Fruit fly (Drosophila melanogaster): ENCODE data around the gene CG4617.

CG4617 gene

DNA sequence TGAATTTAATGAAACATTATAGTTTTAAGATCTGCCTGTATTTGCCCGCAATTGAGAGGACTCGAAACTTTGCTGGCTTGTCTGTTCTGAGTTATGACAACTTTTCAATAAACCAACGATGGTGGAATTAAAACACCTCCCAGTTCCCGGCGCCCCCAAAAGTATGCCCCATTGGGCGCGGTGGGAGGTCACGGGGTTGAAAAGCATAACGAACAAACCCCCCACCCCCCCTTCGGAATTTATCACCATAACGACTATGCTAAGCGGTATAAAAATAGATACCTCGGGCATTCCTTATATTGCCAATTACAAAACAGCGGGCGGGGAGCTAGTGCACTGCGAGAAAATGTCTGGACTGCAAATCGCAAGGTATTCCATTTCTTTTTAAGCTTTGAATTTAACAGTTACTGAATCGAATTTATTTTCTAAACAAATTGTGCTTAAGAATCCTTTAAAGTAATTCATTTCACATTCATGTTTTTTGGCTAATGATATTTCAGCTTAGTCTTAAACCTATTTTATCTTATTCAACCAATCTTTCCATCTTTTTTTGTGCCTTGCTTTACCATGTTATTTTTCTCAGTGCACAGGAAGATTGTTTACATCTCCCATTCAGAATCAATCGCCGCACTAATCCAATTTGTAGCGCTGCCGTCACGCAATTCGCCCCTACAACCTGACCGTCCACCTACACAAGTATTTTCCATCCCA, 2.8 kb downstream of the CG4617 start (continued):
- TF ChIP-seq ewg (GFP tag; optimal IDR thresholded peaks at IDR 0.05): peak; percentile 82
- peak; percentile 78 for TF ChIP-seq Mes4 (GFP tag; optimal IDR thresholded peaks at IDR 0.05)
- TF ChIP-seq ems (GFP tag; optimal IDR thresholded peaks at IDR 0.05): peak; percentile 55
- no peak for TF ChIP-seq bbx (GFP tag; IDR thresholded peaks at IDR 0.05; ENCODE audit: partially characterized antibody)
- peak; percentile 85 for TF ChIP-seq tx (GFP tag; optimal IDR thresholded peaks at IDR 0.05)
- peak; percentile 45 for TF ChIP-seq CG13123 (GFP tag; optimal IDR thresholded peaks at IDR 0.05)
- peak; percentile 66 to 73 for TF ChIP-seq Pdp1 (GFP tag; optimal IDR thresholded peaks at IDR 0.05)
- no peak for TF ChIP-seq CG2129 (GFP tag; IDR thresholded peaks at IDR 0.05; ENCODE audit: partially characterized antibody)
- peak; percentile 46 for TF ChIP-seq CG34376 (GFP tag; optimal IDR thresholded peaks at IDR 0.05)
- no peak for TF ChIP-seq CkIIα-i1 (GFP tag; IDR thresholded peaks at IDR 0.05)
- peak; percentile 9 for TF ChIP-seq CG17802 (tag; optimal IDR thresholded peaks at IDR 0.05)
- TF ChIP-seq CG17829 (tag; optimal IDR thresholded peaks at IDR 0.05): peak; percentile 82
- peak; percentile 83 for TF ChIP-seq sd (tag; optimal IDR thresholded peaks at IDR 0.05)
- peak; percentile 72 for TF ChIP-seq CG6813 (GFP tag; optimal IDR thresholded peaks at IDR 0.05)
- peak; percentile 68 for TF ChIP-seq Vsx1 (GFP tag; optimal IDR thresholded peaks at IDR 0.05)
- peak; percentile 77 for TF ChIP-seq CG2875 (GFP tag; optimal IDR thresholded peaks at IDR 0.05)
- TF ChIP-seq CG15601 (tag; optimal IDR thresholded peaks at IDR 0.05): peak; percentile 83
- peak; percentile 40 for TF ChIP-seq CG12071 (GFP tag; optimal IDR thresholded peaks at IDR 0.05)
- peak; percentile 82 for TF ChIP-seq slou (GFP tag; optimal IDR thresholded peaks at IDR 0.05)
- peak; percentile 85 for TF ChIP-seq zf30C (GFP tag; optimal IDR thresholded peaks at IDR 0.05)
- peak; percentile 80 for TF ChIP-seq NC2β (GFP tag; optimal IDR thresholded peaks at IDR 0.05)
- no peak for TF ChIP-seq CG15073 (GFP tag; optimal IDR thresholded peaks at IDR 0.05)
- no peak for TF ChIP-seq MTF-1 (GFP tag; optimal IDR thresholded peaks at IDR 0.05; ENCODE audit: borderline replicate concordance)
- TF ChIP-seq seq (GFP tag; IDR thresholded peaks at IDR 0.05): peak; percentile 86; the same call in 1 of the 2 replicates
- peak; percentile 36 for TF ChIP-seq YL-1 (GFP tag; optimal IDR thresholded peaks at IDR 0.05)
- peak; percentile 74 for TF ChIP-seq Rfx (GFP tag; IDR thresholded peaks at IDR 0.05)
- no peak for TF ChIP-seq CG12744 (GFP tag; optimal IDR thresholded peaks at IDR 0.05)
- TF ChIP-seq Abd-B (GFP tag; optimal IDR thresholded peaks at IDR 0.05): peak; percentile 89
- TF ChIP-seq trh (GFP tag; optimal IDR thresholded peaks at IDR 0.05): peak; percentile 53
- no peak for TF ChIP-seq CG30020 (tag; optimal IDR thresholded peaks at IDR 0.05)
- 0 out of 2 replicates have a peak, but pooled peaks have one; percentile 43 for TF ChIP-seq sens-2 (GFP tag; IDR thresholded peaks at IDR 0.05)
- no peak for TF ChIP-seq CG6175 (GFP tag; IDR thresholded peaks at IDR 0.05)
- TF ChIP-seq CG12299 (tag; optimal IDR thresholded peaks at IDR 0.05): peak; percentile 75
- TF ChIP-seq Aef1 (GFP tag; IDR thresholded peaks at IDR 0.05): peak; percentile 73
- TF ChIP-seq CG4424 (GFP tag; optimal IDR thresholded peaks at IDR 0.05): peak; percentile 61
- peak; percentile 63 for TF ChIP-seq CG4282 (GFP tag; optimal IDR thresholded peaks at IDR 0.05)
- peak; percentile 85 for TF ChIP-seq CG10979 (tag; optimal IDR thresholded peaks at IDR 0.05)
- peak; percentile 89 for TF ChIP-seq crol (GFP tag; IDR thresholded peaks at IDR 0.05)
- no peak for TF ChIP-seq cad (GFP tag; optimal IDR thresholded peaks at IDR 0.05)
- no peak for TF ChIP-seq CG10321 (GFP tag; IDR thresholded peaks at IDR 0.05)
- peak; percentile 71 for TF ChIP-seq HLH54F (GFP tag; optimal IDR thresholded peaks at IDR 0.05)
- TF ChIP-seq insv (GFP tag; optimal IDR thresholded peaks at IDR 0.05): peak in 1 of 2 experiments; percentile 16
- peak; percentile 72 for TF ChIP-seq CG14710 (tag; optimal IDR thresholded peaks at IDR 0.05)
- no peak for TF ChIP-seq Doc3 (GFP tag; IDR thresholded peaks at IDR 0.05; ENCODE audit: partially characterized antibody)
- no peak for TF ChIP-seq CG13287 (GFP tag; IDR thresholded peaks at IDR 0.05; ENCODE audit: partially characterized antibody)
- TF ChIP-seq maf-S (GFP tag; optimal IDR thresholded peaks at IDR 0.05): peak; percentile 85
- peak; percentile 69 for TF ChIP-seq Bdp1 (GFP tag; optimal IDR thresholded peaks at IDR 0.05)
- peak; percentile 49 for TF ChIP-seq slp2 (GFP tag; optimal IDR thresholded peaks at IDR 0.05)
- peak; percentile 88 for TF ChIP-seq pho (GFP tag; optimal IDR thresholded peaks at IDR 0.05)

Data from whole organism, embryonic.